Worm (Caenorhabditis elegans) whole organism, young adult: Measurements from ENCODE around the gene glb-22.

Source experiments
- B0019.2 ChIP-seq: fragments of 200-800 bp; sonication (Bioruptor generic); conservative IDR thresholded peaks from 2 replicates; pipeline ENCODE4 v1.3.6; 2022; ENCODE audit warnings: missing genetic modification reagents, missing genetic modification characterization, missing compliant biosample characterization
- B0035.1 ChIP-seq: sonication (generic microtip); optimal IDR thresholded peaks from 2 replicates; lab custom pipeline; 2016; ENCODE audit warnings: missing genetic modification characterization, mild to moderate bottlenecking, missing compliant biosample characterization, missing genotype, missing genetic modification reagents
- B0261.1 ChIP-seq: sonication (generic microtip); optimal IDR thresholded peaks from 2 replicates; lab custom pipeline; 2016; ENCODE audit warnings: mild to moderate bottlenecking, missing genetic modification characterization, moderate library complexity, missing compliant biosample characterization
- C06A6.2 ChIP-seq: fragments of 200-800 bp; sonication (Bioruptor generic); conservative IDR thresholded peaks from 2 replicates; pipeline ENCODE4 v1.3.6; 2022; ENCODE audit warnings: missing genetic modification characterization, missing compliant biosample characterization
- F52B5.7 ChIP-seq: sonication (generic microtip); optimal IDR thresholded peaks from 2 replicates; lab custom pipeline; 2016; ENCODE audit warnings: mild to moderate bottlenecking, missing genetic modification characterization, missing compliant biosample characterization
- F57A8.1 ChIP-seq: fragments of 200-800 bp; sonication (Bioruptor generic); optimal IDR thresholded peaks from 2 replicates; lab custom pipeline; 2018; ENCODE audit warnings: mild to moderate bottlenecking, missing genetic modification characterization, moderate library complexity, missing compliant biosample characterization
- T07F8.4 ChIP-seq: sonication (generic microtip); optimal IDR thresholded peaks from 2 replicates; lab custom pipeline; 2016; ENCODE audit warnings: mild to moderate bottlenecking, missing genetic modification characterization, moderate library complexity, missing compliant biosample characterization
- akir-1 ChIP-seq: fragments of 200-800 bp; sonication (Bioruptor generic); optimal IDR thresholded peaks from 2 replicates; lab custom pipeline; 2018; ENCODE audit warnings: mild to moderate bottlenecking, missing genetic modification characterization, moderate library complexity, missing compliant biosample characterization
- aptf-3 ChIP-seq: fragments of 200-800 bp; sonication (Bioruptor generic); IDR thresholded peaks from 2 replicates; pipeline ENCODE4 v1.3.6; 2022; ENCODE audit warnings: missing genetic modification characterization, missing compliant biosample characterization
- athp-1 ChIP-seq: sonication (generic microtip); optimal IDR thresholded peaks from 2 replicates; lab custom pipeline; 2017; ENCODE audit warnings: mild to moderate bottlenecking, missing genetic modification characterization, missing compliant biosample characterization
- attf-6 ChIP-seq: fragments of 200-800 bp; sonication (Bioruptor generic); IDR thresholded peaks from 2 replicates; pipeline ENCODE4 v1.3.6; 2022; ENCODE audit warnings: missing genetic modification reagents, missing genetic modification characterization, missing compliant biosample characterization
- ccch-3 ChIP-seq: fragments of 200-800 bp; sonication (Bioruptor generic); optimal IDR thresholded peaks from 2 replicates; lab custom pipeline; 2018; ENCODE audit warnings: mild to moderate bottlenecking, missing genetic modification characterization, missing compliant biosample characterization
- cebp-2 ChIP-seq: fragments of 200-800 bp; sonication (Bioruptor generic); IDR thresholded peaks from 2 replicates; pipeline ENCODE4 v1.3.6; 2022; ENCODE audit warnings: missing genetic modification characterization, missing compliant biosample characterization
- ceh-100 ChIP-seq: fragments of 200-800 bp; sonication (Bioruptor generic); IDR thresholded peaks from 2 replicates; pipeline ENCODE4 v1.3.6; 2022; ENCODE audit warnings: missing genetic modification reagents, missing genetic modification characterization, missing compliant biosample characterization
- die-1 ChIP-seq: sonication (generic microtip); optimal IDR thresholded peaks from 2 replicates; lab custom pipeline; 2016; ENCODE audit warnings: missing genotype, mild to moderate bottlenecking, missing genetic modification characterization, missing compliant biosample characterization
- dpl-1 ChIP-seq: fragments of 150-350 bp; optimal IDR thresholded peaks from 2 replicates; lab custom pipeline; 2014; ENCODE audit warnings: missing biosample characterization, missing genetic modification reagents, missing genetic modification characterization
- efl-1 ChIP-seq: fragments of 150-350 bp; optimal IDR thresholded peaks from 2 replicates; lab custom pipeline; 2014; ENCODE audit warnings: missing biosample characterization, missing genetic modification reagents, missing genetic modification characterization
- gei-17 ChIP-seq: fragments of 200-800 bp; sonication (Bioruptor generic); optimal IDR thresholded peaks from 2 replicates; lab custom pipeline; 2018; ENCODE audit warnings: mild to moderate bottlenecking, missing genetic modification characterization, missing compliant biosample characterization
- hmg-1.2 ChIP-seq: fragments of 200-800 bp; sonication (Bioruptor generic); IDR thresholded peaks from 2 replicates; pipeline ENCODE4 v1.3.6; 2022; ENCODE audit warnings: missing genetic modification reagents, missing genetic modification characterization, missing compliant biosample characterization
- hmg-20 ChIP-seq: fragments of 200-800 bp; sonication (Bioruptor generic); IDR thresholded peaks from 2 replicates; pipeline ENCODE4 v1.3.6; 2022; ENCODE audit warnings: missing genetic modification reagents, missing genetic modification characterization, missing compliant biosample characterization
- lag-1 ChIP-seq: fragments of 200-800 bp; sonication (Bioruptor generic); IDR thresholded peaks from 2 replicates; pipeline ENCODE4 v1.3.6; 2022; ENCODE audit warnings: missing genetic modification reagents, missing genetic modification characterization, missing compliant biosample characterization
- lin-26 ChIP-seq: fragments of 200-800 bp; sonication (Bioruptor generic); IDR thresholded peaks from 2 replicates; pipeline ENCODE4 v1.3.6; 2022; ENCODE audit warnings: missing genetic modification reagents, missing genetic modification characterization, missing compliant biosample characterization
- lin-35 ChIP-seq, 3 experiments: fragments of 150-350 bp in 2 of 3; sonication (generic microtip) in 1 of 3; optimal IDR thresholded peaks; 2 replicates each; lab custom pipeline; 2014 to 2018; ENCODE audit warnings: missing biosample characterization in 3 of 3, missing genetic modification characterization in 3 of 3, missing genetic modification reagents in 3 of 3
- madf-10 ChIP-seq: sonication (generic microtip); optimal IDR thresholded peaks from 2 replicates; lab custom pipeline; 2016; ENCODE audit warnings: mild to moderate bottlenecking, missing genetic modification characterization, missing compliant biosample characterization
- madf-3 ChIP-seq: fragments of 200-800 bp; sonication (Bioruptor generic); IDR thresholded peaks from 2 replicates; pipeline ENCODE4 v1.3.6; 2022; ENCODE audit warnings: missing genetic modification reagents, missing genetic modification characterization, missing compliant biosample characterization
- madf-6 ChIP-seq: fragments of 200-800 bp; sonication (Bioruptor generic); IDR thresholded peaks from 2 replicates; pipeline ENCODE4 v1.3.6; 2022; ENCODE audit warnings: missing genetic modification reagents, missing genetic modification characterization, missing compliant biosample characterization
- madf-8 ChIP-seq: fragments of 200-800 bp; sonication (Bioruptor generic); conservative IDR thresholded peaks from 2 replicates; pipeline ENCODE4 v1.3.6; 2022; ENCODE audit warnings: missing genetic modification reagents, missing genetic modification characterization, missing compliant biosample characterization
- mel-28 ChIP-seq: sonication (generic microtip); optimal IDR thresholded peaks from 2 replicates; lab custom pipeline; 2016; ENCODE audit warnings: borderline replicate concordance, mild to moderate bottlenecking, missing genetic modification characterization, missing compliant biosample characterization
- nfya-2 ChIP-seq: fragments of 200-800 bp; sonication (Bioruptor generic); IDR thresholded peaks from 2 replicates; pipeline ENCODE4 v1.3.6; 2022; ENCODE audit warnings: missing genetic modification reagents, missing genetic modification characterization, missing compliant biosample characterization
- nhr-179 ChIP-seq: sonication (generic microtip); optimal IDR thresholded peaks from 2 replicates; lab custom pipeline; 2016; ENCODE audit warnings: mild to moderate bottlenecking, missing genetic modification characterization, missing compliant biosample characterization
- nhr-27 ChIP-seq: fragments of 200-800 bp; sonication (Bioruptor generic); optimal IDR thresholded peaks from 2 replicates; lab custom pipeline; 2018; ENCODE audit warnings: mild to moderate bottlenecking, missing genetic modification characterization, moderate library complexity, missing compliant biosample characterization
- nhr-80 ChIP-seq: sonication (generic microtip); optimal IDR thresholded peaks from 2 replicates; lab custom pipeline; 2016; ENCODE audit warnings: missing genetic modification characterization, missing compliant biosample characterization
- repo-1 ChIP-seq: sonication (generic microtip); optimal IDR thresholded peaks from 2 replicates; lab custom pipeline; 2017; ENCODE audit warnings: mild to moderate bottlenecking, missing genetic modification characterization, missing compliant biosample characterization
- sea-2 ChIP-seq: fragments of 200-800 bp; sonication (Bioruptor generic); IDR thresholded peaks from 2 replicates; pipeline ENCODE4 v1.3.6; 2022; ENCODE audit warnings: missing genetic modification characterization, missing compliant biosample characterization
- snpc-4 ChIP-seq, 5 experiments: fragments of 150-350 bp in 1 of 5; sonication (generic microtip) in 4 of 5; optimal IDR thresholded peaks; 2 replicates each; lab custom pipeline; 2014 to 2018; ENCODE audit warnings: missing genetic modification characterization in 5 of 5, missing biosample characterization in 3 of 5, antibody characterized with exemption in 2 of 5, mild to moderate bottlenecking in 2 of 5, missing compliant biosample characterization in 2 of 5, missing genotype in 2 of 5, moderate library complexity in 2 of 5, missing genetic modification reagents in 1 of 5
- somi-1 ChIP-seq: fragments of 200-800 bp; sonication (Bioruptor generic); optimal IDR thresholded peaks from 2 replicates; lab custom pipeline; 2018; ENCODE audit warnings: mild to moderate bottlenecking, missing genetic modification characterization, missing compliant biosample characterization
- tbx-9 ChIP-seq: sonication (generic microtip); optimal IDR thresholded peaks from 2 replicates; lab custom pipeline; 2016; ENCODE audit warnings: borderline replicate concordance, missing genetic modification characterization, inconsistent platforms, missing compliant biosample characterization
- tlf-1 ChIP-seq: fragments of 200-800 bp; sonication (Bioruptor generic); optimal IDR thresholded peaks from 2 replicates; lab custom pipeline; 2018; ENCODE audit warnings: mild to moderate bottlenecking, missing genetic modification characterization, missing compliant biosample characterization
- unc-62 ChIP-seq: fragments of 150-350 bp; optimal IDR thresholded peaks from 2 replicates; lab custom pipeline; 2014; ENCODE audit warnings: missing biosample characterization, missing genetic modification reagents, missing genetic modification characterization
- xnd-1 ChIP-seq: sonication (generic microtip); optimal IDR thresholded peaks from 2 replicates; lab custom pipeline; 2016; ENCODE audit warnings: missing genotype, missing genetic modification reagents, missing genetic modification characterization, missing compliant biosample characterization
- ztf-22 ChIP-seq: fragments of 200-800 bp; sonication (Bioruptor generic); optimal IDR thresholded peaks from 2 replicates; lab custom pipeline; 2018; ENCODE audit warnings: mild to moderate bottlenecking, missing genetic modification characterization, moderate library complexity, missing compliant biosample characterization
- ztf-28 ChIP-seq: fragments of 200-800 bp; sonication (Bioruptor generic); IDR thresholded peaks from 2 replicates; pipeline ENCODE4 v1.3.6; 2022; ENCODE audit warnings: missing genetic modification reagents, missing genetic modification characterization, missing compliant biosample characterization
- ztf-6 ChIP-seq: fragments of 200-800 bp; sonication (Bioruptor generic); IDR thresholded peaks from 2 replicates; pipeline ENCODE4 v1.3.6; 2022; ENCODE audit warnings: missing genetic modification reagents, missing genetic modification characterization, missing compliant biosample characterization

glb-22 gene

ce11 chrV:14612168-14612567 lies 12.1 kb downstream of the glb-22 start, which contains the start of the genes R11H6.5 and ccnk-1 (continued):
- no peak for TF ChIP-seq snpc-4 (GFP tag; optimal IDR thresholded peaks at IDR 0.05; lab: Kevin White, UChicago)
- TF ChIP-seq snpc-4 (tag; optimal IDR thresholded peaks at IDR 0.05; lab: Kevin White, UChicago) = peak in 1 of 4 experiments; percentile 8
- TF ChIP-seq akir-1 (GFP tag; lab: Kevin White, UChicago) = no peak
- TF ChIP-seq B0261.1 (tag; lab: Kevin White, UChicago) = no peak
- no peak for TF ChIP-seq nhr-27 (tag; lab: Kevin White, UChicago)
- no peak for TF ChIP-seq nhr-179
- no peak for TF ChIP-seq efl-1 (GFP tag; lab: Kevin White, UChicago)
- no peak for TF ChIP-seq tlf-1 (GFP tag; lab: Kevin White, UChicago)
- TF ChIP-seq aptf-3 (GFP tag; lab: Robert Waterston, UW) = no peak
- TF ChIP-seq ccch-3 (GFP tag; lab: Kevin White, UChicago) = no peak
- no peak for TF ChIP-seq ceh-100
- no peak for TF ChIP-seq nhr-80 (tag; lab: Kevin White, UChicago)
- TF ChIP-seq nfya-2 (GFP tag; lab: Robert Waterston, UW) = no peak
- no peak for TF ChIP-seq sea-2 (GFP tag; lab: Robert Waterston, UW)
- no peak for TF ChIP-seq ztf-22
- no peak for TF ChIP-seq B0035.1 (tag; lab: Kevin White, UChicago)
- no peak for TF ChIP-seq athp-1 (tag; lab: Kevin White, UChicago)
- no peak for TF ChIP-seq somi-1 (GFP tag; lab: Kevin White, UChicago)
- no peak for TF ChIP-seq mel-28

- TF ChIP-seq unc-62 (GFP tag; lab: Kevin White, UChicago) (no peak), lag-1 (GFP tag; lab: Robert Waterston, UW) (no peak), T07F8.4 (tag; lab: Kevin White, UChicago) (no peak), F52B5.7 (no peak), madf-3 (no peak)
These were observed 14.4 kb downstream of the glb-22 start for ce11 chrV:14614454-14614853.

- no peak for TF ChIP-seq C06A6.2 (GFP tag; lab: Robert Waterston, UW)
- TF ChIP-seq akir-1 (GFP tag; lab: Kevin White, UChicago) = no peak
- no peak for TF ChIP-seq aptf-3 (GFP tag; lab: Robert Waterston, UW)
- peak; percentile 53 for TF ChIP-seq efl-1 (GFP tag; lab: Kevin White, UChicago)
- TF ChIP-seq F57A8.1 (GFP tag; lab: Kevin White, UChicago) = no peak
- TF ChIP-seq dpl-1 (GFP tag; lab: Kevin White, UChicago) = no peak
- TF ChIP-seq ztf-6 (GFP tag; lab: Robert Waterston, UW) = no peak
- no peak for TF ChIP-seq hmg-20
- TF ChIP-seq lin-35 (GFP tag; optimal IDR thresholded peaks at IDR 0.05; lab: Kevin White, UChicago) = no peak
- TF ChIP-seq repo-1 (tag; lab: Kevin White, UChicago) = no peak
- peak; percentile 52; the same call in 1 of the 2 replicates for TF ChIP-seq madf-6 (GFP tag; lab: Robert Waterston, UW)
- no peak for TF ChIP-seq lin-26 (GFP tag; lab: Robert Waterston, UW)
- no peak for TF ChIP-seq ztf-22
These were observed 15.6 kb downstream of the glb-22 start for ce11 chrV:14615671-14616070.

ce11 chrV:14617711-14618110 lies 17.6 kb downstream of the glb-22 start:
- TF ChIP-seq madf-8 (GFP tag; lab: Robert Waterston, UW) = no peak
- no peak for TF ChIP-seq C06A6.2 (GFP tag; lab: Robert Waterston, UW)
- no peak for TF ChIP-seq gei-17 (GFP tag; lab: Kevin White, UChicago)
- no peak for TF ChIP-seq nhr-80 (tag; lab: Kevin White, UChicago)
- TF ChIP-seq xnd-1 (tag; lab: Kevin White, UChicago) = no peak
- TF ChIP-seq B0035.1 (tag; lab: Kevin White, UChicago) = no peak
- TF ChIP-seq hmg-1.2 (GFP tag; lab: Robert Waterston, UW) = no peak
- TF ChIP-seq tbx-9 = no peak
- no peak for TF ChIP-seq ccch-3 (GFP tag; lab: Kevin White, UChicago)
- TF ChIP-seq madf-10 = no peak
- no peak for TF ChIP-seq cebp-2 (GFP tag; lab: Robert Waterston, UW)
- TF ChIP-seq ztf-28 (GFP tag; lab: Robert Waterston, UW) = 0 out of 2 replicates have a peak, but pooled peaks have one; percentile 13
- no peak for TF ChIP-seq attf-6 (GFP tag; lab: Robert Waterston, UW)
- TF ChIP-seq madf-3 = 0 out of 2 replicates have a peak, but pooled peaks have one; percentile 32
- TF ChIP-seq B0019.2 (GFP tag; lab: Robert Waterston, UW) = no peak
- TF ChIP-seq die-1 (tag; lab: Kevin White, UChicago) = no peak
